Worm (Caenorhabditis elegans) whole organism, early embryonic: ENCODE measurements around the gene gly-9.

Experiments used
- B0310.2 ChIP-seq: sonication (generic microtip); optimal IDR thresholded peaks from 2 replicates; lab custom pipeline; 2016; ENCODE audit warnings: mild to moderate bottlenecking, missing genetic modification characterization, missing compliant biosample characterization
- ama-1 ChIP-seq: fragments of 150-350 bp; optimal IDR thresholded peaks from 2 replicates; lab custom pipeline; 2014
- ceh-13 ChIP-seq: fragments of 200-800 bp; sonication (Bioruptor generic); optimal IDR thresholded peaks from 2 replicates; lab custom pipeline; 2018; ENCODE audit warnings: mild to moderate bottlenecking, missing genetic modification characterization, missing compliant biosample characterization
- ets-7 ChIP-seq: sonication (generic microtip); optimal IDR thresholded peaks from 2 replicates; lab custom pipeline; 2016; ENCODE audit warnings: missing genotype, missing genetic modification characterization, missing compliant biosample characterization
- flt-1 ChIP-seq: fragments of 200-800 bp; sonication (Bioruptor generic); IDR thresholded peaks from 2 replicates; pipeline ENCODE4 v1.3.6; 2022; ENCODE audit warnings: missing genetic modification characterization, missing compliant biosample characterization
- hmg-4 ChIP-seq: fragments of 200-800 bp; sonication (Bioruptor generic); optimal IDR thresholded peaks from 2 replicates; lab custom pipeline; 2018; ENCODE audit warnings: mild to moderate bottlenecking, missing genetic modification characterization, missing compliant biosample characterization
- hnd-1 ChIP-seq: sonication (generic microtip); optimal IDR thresholded peaks from 2 replicates; lab custom pipeline; 2016; ENCODE audit warnings: missing genetic modification characterization, missing compliant biosample characterization
- scrt-1 ChIP-seq: fragments of 200-800 bp; sonication (Bioruptor generic); IDR thresholded peaks from 2 replicates; pipeline ENCODE4 v1.3.6; 2022; ENCODE audit warnings: missing genetic modification characterization, missing compliant biosample characterization
- sea-1 ChIP-seq: fragments of 200-800 bp; sonication (Bioruptor generic); conservative IDR thresholded peaks from 2 replicates; pipeline ENCODE4 v1.3.6; 2022; ENCODE audit warnings: missing genetic modification characterization, missing compliant biosample characterization
- tbx-11 ChIP-seq: fragments of 200-800 bp; sonication (Bioruptor generic); IDR thresholded peaks from 2 replicates; pipeline ENCODE4 v1.3.6; 2022; ENCODE audit warnings: missing genetic modification characterization, missing compliant biosample characterization
- tbx-37 ChIP-seq: fragments of 200-800 bp; sonication (Bioruptor generic); conservative IDR thresholded peaks from 2 replicates; pipeline ENCODE4 v1.3.6; 2022; ENCODE audit warnings: missing genetic modification reagents, missing genetic modification characterization, missing compliant biosample characterization
- tra-4 ChIP-seq: sonication (generic microtip); optimal IDR thresholded peaks from 2 replicates; lab custom pipeline; 2017; ENCODE audit warnings: missing genetic modification characterization, missing compliant biosample characterization

DNA sequence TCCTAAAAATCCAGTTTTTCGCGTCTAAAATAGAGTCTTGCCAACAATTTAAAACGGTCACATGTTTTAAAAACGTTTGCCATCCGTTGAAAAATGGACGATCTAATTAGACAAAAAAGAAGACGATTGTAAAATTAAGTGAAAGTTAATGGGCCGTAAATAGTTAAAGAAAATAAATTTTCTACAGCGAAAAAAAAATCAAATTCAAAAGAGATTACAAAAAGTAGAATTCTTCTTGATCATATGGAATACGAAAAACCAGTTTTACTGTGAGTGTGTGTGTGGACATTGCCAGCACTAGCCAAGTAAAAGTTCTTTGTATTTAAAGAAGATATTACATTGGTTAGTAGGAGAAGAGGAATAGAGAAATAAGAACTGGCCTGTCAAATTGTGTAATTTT lies 28.3 kb downstream of the gly-9 start:
- TF ChIP-seq tbx-37 (GFP tag; lab: Robert Waterston, UW) (no peak), ama-1 (lab: Kevin White, UChicago) (no peak), B0310.2 (tag; lab: Kevin White, UChicago) (no peak), ceh-13 (no peak), tbx-11 (GFP tag; lab: Robert Waterston, UW) (no peak), ets-7 (no peak), hmg-4 (no peak), scrt-1 (no peak), tra-4 (tag; lab: Kevin White, UChicago) (no peak), hnd-1 (tag; lab: Kevin White, UChicago) (no peak), sea-1 (GFP tag; lab: Robert Waterston, UW) (no peak), flt-1 (GFP tag; lab: Robert Waterston, UW) (no peak)
